Worm (Caenorhabditis elegans): ENCODE measurements around the gene nhr-188.

- TF ChIP-seq nhr-12 (tag; optimal IDR thresholded peaks at IDR 0.05), result no peak
- TF ChIP-seq zip-8 (tag; optimal IDR thresholded peaks at IDR 0.05), result no peak
- TF ChIP-seq mab-5 (tag; optimal IDR thresholded peaks at IDR 0.05), result no peak
- no peak for TF ChIP-seq ces-1 (GFP tag; optimal IDR thresholded peaks at IDR 0.05)
- no peak for TF ChIP-seq M03D4.4 (tag; optimal IDR thresholded peaks at IDR 0.05)
- TF ChIP-seq pha-4 (tag; optimal IDR thresholded peaks at IDR 0.05), result no peak
Measured at ce11 chrV:3807846-3808245, 49.8 kb downstream of the nhr-188 start.
